Worm (Caenorhabditis elegans) whole organism, L3 larva: ENCODE measurements around the gene thn-1.
A peak's percentile ranks its signal among the peaks of the same experiment; 100 is the strongest.

Experiments
- R02D3.7 ChIP-seq: fragments of 150-350 bp; optimal IDR thresholded peaks from 2 replicates; lab custom pipeline; 2014; ENCODE audit warnings: missing biosample characterization, missing genetic modification characterization
- ZK546.5 ChIP-seq: sonication (generic microtip); optimal IDR thresholded peaks from 2 replicates; lab custom pipeline; 2017; ENCODE audit warnings: missing biosample characterization, missing genetic modification characterization
- aly-2 ChIP-seq: fragments of 150-350 bp; optimal IDR thresholded peaks from 2 replicates; lab custom pipeline; 2014; ENCODE audit warnings: missing biosample characterization, missing genetic modification characterization
- ama-1 ChIP-seq: fragments of 150-350 bp; optimal IDR thresholded peaks from 2 replicates; lab custom pipeline; 2018
- ceh-16 ChIP-seq: sonication (generic microtip); optimal IDR thresholded peaks from 2 replicates; lab custom pipeline; 2017; ENCODE audit warnings: missing biosample characterization, missing genetic modification characterization
- ceh-28 ChIP-seq: fragments of 150-350 bp; optimal IDR thresholded peaks from 2 replicates; lab custom pipeline; 2014; ENCODE audit warnings: missing biosample characterization, missing genetic modification reagents, missing genetic modification characterization
- ceh-82 ChIP-seq: fragments of 150-350 bp; optimal IDR thresholded peaks from 2 replicates; lab custom pipeline; 2014; ENCODE audit warnings: missing biosample characterization, missing genetic modification characterization
- ceh-9 ChIP-seq: sonication (generic microtip); optimal IDR thresholded peaks from 2 replicates; lab custom pipeline; 2018; ENCODE audit warnings: missing biosample characterization, missing genetic modification characterization
- daf-12 ChIP-seq: fragments of 150-350 bp; optimal IDR thresholded peaks from 2 replicates; lab custom pipeline; 2014; ENCODE audit warnings: missing biosample characterization, missing genetic modification reagents, missing genetic modification characterization
- egl-27 ChIP-seq: sonication (generic microtip); optimal IDR thresholded peaks from 4 replicates; lab custom pipeline; 2017; ENCODE audit warnings: missing biosample characterization, missing genetic modification reagents, missing genetic modification characterization
- egl-5 ChIP-seq: fragments of 150-350 bp; optimal IDR thresholded peaks from 2 replicates; lab custom pipeline; 2017; ENCODE audit warnings: missing biosample characterization, missing genetic modification reagents, missing genetic modification characterization, inconsistent platforms
- elt-1 ChIP-seq: fragments of 150-350 bp; optimal IDR thresholded peaks from 2 replicates; lab custom pipeline; 2014; ENCODE audit warnings: missing biosample characterization, missing genetic modification characterization
- elt-2 ChIP-seq: sonication (generic microtip); optimal IDR thresholded peaks from 2 replicates; lab custom pipeline; 2016; ENCODE audit warnings: missing genetic modification reagents, mild to moderate bottlenecking, missing genetic modification characterization, missing compliant biosample characterization
- elt-3 ChIP-seq, 3 experiments: fragments of 150-350 bp in 1 of 3; sonication (generic microtip) in 2 of 3; optimal IDR thresholded peaks; 2 replicates in 2 of 3; 4 replicates in 1 of 3; lab custom pipeline; 2014 to 2017; ENCODE audit warnings: missing biosample characterization in 3 of 3, missing genetic modification characterization in 3 of 3
- eor-1 ChIP-seq, 2 experiments: fragments of 150-350 bp; optimal IDR thresholded peaks; 2 replicates each; lab custom pipeline; 2014 to 2018; ENCODE audit warnings: missing biosample characterization in 2 of 2, missing genetic modification characterization in 2 of 2
- fkh-10 ChIP-seq: sonication (generic microtip); optimal IDR thresholded peaks from 2 replicates; lab custom pipeline; 2017; ENCODE audit warnings: missing biosample characterization, missing genetic modification reagents, missing genetic modification characterization
- fkh-2 ChIP-seq: fragments of 150-350 bp; optimal IDR thresholded peaks from 2 replicates; lab custom pipeline; 2014; ENCODE audit warnings: missing biosample characterization, missing genetic modification reagents, missing genetic modification characterization
- fos-1 ChIP-seq: fragments of 150-350 bp; optimal IDR thresholded peaks from 2 replicates; lab custom pipeline; 2014; ENCODE audit warnings: missing biosample characterization, missing genetic modification characterization
- hmg-11 ChIP-seq: sonication (generic microtip); optimal IDR thresholded peaks from 2 replicates; lab custom pipeline; 2016; ENCODE audit warnings: missing genetic modification characterization, missing compliant biosample characterization
- jun-1 ChIP-seq: fragments of 150-350 bp; optimal IDR thresholded peaks from 2 replicates; lab custom pipeline; 2014; ENCODE audit warnings: missing biosample characterization, missing genetic modification reagents, missing genetic modification characterization
- lin-15B ChIP-seq: fragments of 150-350 bp; optimal IDR thresholded peaks from 2 replicates; lab custom pipeline; 2014; ENCODE audit warnings: missing biosample characterization, missing genetic modification characterization
- lin-39 ChIP-seq: fragments of 150-350 bp; optimal IDR thresholded peaks from 2 replicates; lab custom pipeline; 2018; ENCODE audit warnings: missing biosample characterization, missing genetic modification reagents, missing genetic modification characterization
- lsy-12 ChIP-seq: sonication (generic microtip); optimal IDR thresholded peaks from 2 replicates; lab custom pipeline; 2016; ENCODE audit warnings: mild to moderate bottlenecking, missing genetic modification characterization, missing compliant biosample characterization
- mdl-1 ChIP-seq: fragments of 150-350 bp; optimal IDR thresholded peaks from 2 replicates; lab custom pipeline; 2014; ENCODE audit warnings: missing biosample characterization, missing genetic modification characterization
- mml-1 ChIP-seq: fragments of 150-350 bp; sonication (generic microtip); optimal IDR thresholded peaks from 3 replicates; lab custom pipeline; 2014; ENCODE audit warnings: missing biosample characterization, missing genetic modification characterization
- nfya-1 ChIP-seq: sonication (generic microtip); optimal IDR thresholded peaks from 2 replicates; lab custom pipeline; 2017; ENCODE audit warnings: missing genetic modification characterization, mild to moderate bottlenecking, missing compliant biosample characterization, antibody characterized with exemption, moderate library complexity; ENCODE audit not compliant: insufficient read depth
- nhr-11 ChIP-seq: fragments of 150-350 bp; optimal IDR thresholded peaks from 2 replicates; lab custom pipeline; 2014; ENCODE audit warnings: missing biosample characterization, missing genetic modification characterization
- nhr-12 ChIP-seq: fragments of 150-350 bp; optimal IDR thresholded peaks from 2 replicates; lab custom pipeline; 2014; ENCODE audit warnings: missing biosample characterization, missing genetic modification characterization
- nhr-23 ChIP-seq: fragments of 150-350 bp; optimal IDR thresholded peaks from 2 replicates; lab custom pipeline; 2014; ENCODE audit warnings: missing biosample characterization, missing genetic modification reagents, missing genetic modification characterization
- nhr-237 ChIP-seq: fragments of 150-350 bp; optimal IDR thresholded peaks from 2 replicates; lab custom pipeline; 2014; ENCODE audit warnings: missing biosample characterization, missing genetic modification characterization
- nhr-25 ChIP-seq: sonication (generic microtip); optimal IDR thresholded peaks from 2 replicates; lab custom pipeline; 2017; ENCODE audit warnings: missing biosample characterization, missing genetic modification characterization
- nhr-28 ChIP-seq: fragments of 150-350 bp; optimal IDR thresholded peaks from 2 replicates; lab custom pipeline; 2014; ENCODE audit warnings: missing biosample characterization, missing genetic modification characterization
- nhr-43 ChIP-seq: sonication (generic microtip); optimal IDR thresholded peaks from 2 replicates; lab custom pipeline; 2016; ENCODE audit warnings: mild to moderate bottlenecking, missing genetic modification characterization, missing compliant biosample characterization; ENCODE audit not compliant: poor library complexity, severe bottlenecking
- nhr-67 ChIP-seq: fragments of 150-350 bp; optimal IDR thresholded peaks from 2 replicates; lab custom pipeline; 2014; ENCODE audit warnings: missing biosample characterization, missing genetic modification characterization
- nhr-76 ChIP-seq: fragments of 150-350 bp; sonication (generic microtip); optimal IDR thresholded peaks from 5 replicates; lab custom pipeline; 2014; ENCODE audit warnings: missing biosample characterization, missing genetic modification characterization
- nhr-77 ChIP-seq: fragments of 150-350 bp; optimal IDR thresholded peaks from 2 replicates; lab custom pipeline; 2014; ENCODE audit warnings: missing biosample characterization, missing genetic modification characterization
- pha-4 ChIP-seq: fragments of 150-350 bp; optimal IDR thresholded peaks from 2 replicates; lab custom pipeline; 2014; ENCODE audit warnings: missing biosample characterization, missing genetic modification reagents, missing genetic modification characterization
- pqm-1 ChIP-seq: fragments of 150-350 bp; optimal IDR thresholded peaks from 2 replicates; lab custom pipeline; 2017; ENCODE audit warnings: missing biosample characterization, missing genetic modification characterization, inconsistent platforms
- sea-2 ChIP-seq: fragments of 150-350 bp; sonication (generic microtip); optimal IDR thresholded peaks from 4 replicates; lab custom pipeline; 2014; ENCODE audit warnings: missing biosample characterization, missing genetic modification reagents, missing genetic modification characterization
- skn-1 ChIP-seq: fragments of 150-350 bp; optimal IDR thresholded peaks from 2 replicates; lab custom pipeline; 2014; ENCODE audit warnings: missing biosample characterization, missing genetic modification characterization
- snpc-4 ChIP-seq: fragments of 150-350 bp; optimal IDR thresholded peaks from 2 replicates; lab custom pipeline; 2014; ENCODE audit warnings: missing biosample characterization, missing genetic modification characterization
- tbx-2 ChIP-seq: sonication (generic microtip); optimal IDR thresholded peaks from 2 replicates; lab custom pipeline; 2016; ENCODE audit warnings: mild to moderate bottlenecking, missing genetic modification characterization, missing compliant biosample characterization
- unc-39 ChIP-seq: sonication (generic microtip); optimal IDR thresholded peaks from 4 replicates; lab custom pipeline; 2017; ENCODE audit warnings: missing biosample characterization, missing genetic modification characterization
- unc-62 ChIP-seq: fragments of 150-350 bp; sonication (generic microtip); optimal IDR thresholded peaks from 4 replicates; lab custom pipeline; 2014; ENCODE audit warnings: missing biosample characterization, missing genetic modification reagents, missing genetic modification characterization
- zag-1 ChIP-seq: fragments of 150-350 bp; optimal IDR thresholded peaks from 2 replicates; lab custom pipeline; 2014; ENCODE audit warnings: missing biosample characterization, missing genetic modification characterization
- ztf-11 ChIP-seq: fragments of 150-350 bp; optimal IDR thresholded peaks from 2 replicates; lab custom pipeline; 2014; ENCODE audit warnings: missing biosample characterization, missing genetic modification characterization
- ztf-4 ChIP-seq: fragments of 150-350 bp; optimal IDR thresholded peaks from 2 replicates; lab custom pipeline; 2014; ENCODE audit warnings: missing biosample characterization, missing genetic modification characterization

thn-1 gene

DNA sequence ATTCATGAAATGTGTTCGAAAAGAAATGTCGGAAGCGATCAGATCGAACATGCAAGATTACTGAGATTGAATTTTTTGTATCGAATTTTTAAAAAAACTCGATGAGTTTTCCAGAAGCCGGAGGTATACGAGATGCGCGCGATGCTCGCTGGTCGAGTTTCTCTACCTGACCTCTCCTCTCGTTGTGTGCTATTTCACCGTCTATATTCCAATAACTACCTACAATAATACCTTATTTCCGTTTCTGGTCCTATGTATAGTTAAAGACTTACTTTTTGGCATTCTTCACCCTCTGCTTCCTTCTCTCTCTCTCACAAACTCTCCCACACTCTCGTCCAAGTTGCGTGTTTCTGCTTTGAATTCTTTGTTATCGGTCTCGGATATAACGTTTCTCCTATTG is 8.5 kb upstream of the thn-1 start:
- TF ChIP-seq fos-1: no peak
- no peak for TF ChIP-seq ceh-28 (tag; lab: Kevin White, UChicago)
- no peak for TF ChIP-seq ceh-9 (tag; lab: Kevin White, UChicago)
- TF ChIP-seq daf-12 (tag; lab: Kevin White, UChicago): no peak
- TF ChIP-seq mml-1 (tag; lab: Kevin White, UChicago): no peak
- TF ChIP-seq nhr-43 (tag; lab: Kevin White, UChicago): no peak
- TF ChIP-seq nhr-76 (tag; lab: Kevin White, UChicago): no peak
- TF ChIP-seq aly-2 (tag; lab: Kevin White, UChicago): no peak
- TF ChIP-seq tbx-2: no peak
- TF ChIP-seq egl-27 (tag; lab: Kevin White, UChicago): no peak
- TF ChIP-seq unc-62: no peak
- TF ChIP-seq nhr-12 (tag; lab: Kevin White, UChicago): no peak
- no peak for TF ChIP-seq snpc-4 (tag; lab: Kevin White, UChicago)

DNA sequence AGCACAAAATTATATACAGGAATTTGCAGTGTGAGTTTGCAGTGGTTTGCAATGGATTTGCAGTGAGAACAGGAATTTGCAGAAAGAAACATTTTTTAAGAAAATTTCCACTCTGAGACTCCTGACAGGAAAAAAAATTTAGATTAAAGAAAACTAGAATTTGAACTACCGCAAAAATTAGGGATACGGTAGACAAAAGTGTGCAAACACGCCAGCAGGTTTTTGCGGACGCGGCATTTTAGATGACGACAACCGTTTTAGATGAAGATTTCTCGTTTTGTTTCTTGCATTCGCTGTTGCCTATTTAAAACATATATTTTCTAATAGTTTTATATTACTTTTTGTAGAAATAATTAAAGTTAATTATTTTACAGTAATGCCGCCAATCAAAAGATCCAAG is 8.0 kb upstream of the thn-1 start, which contains the start of gene wdr-46:
Gene wdr-46 (plus strand): TSS at position 375 of the 400 bp plus-strand sequence.
- no peak for TF ChIP-seq unc-62
- peak; percentile 62 for TF ChIP-seq ceh-82
- TF ChIP-seq egl-27 (tag; lab: Kevin White, UChicago): peak; percentile 33
- peak; percentile 54 for TF ChIP-seq tbx-2
- TF ChIP-seq pqm-1 (tag; lab: Kevin White, UChicago): peak; percentile 57
- TF ChIP-seq daf-12 (tag; lab: Kevin White, UChicago): no peak
- peak; percentile 72 for TF ChIP-seq nhr-25 (tag; lab: Kevin White, UChicago)
- TF ChIP-seq skn-1 (tag; lab: Kevin White, UChicago): peak; percentile 7
- TF ChIP-seq sea-2 (GFP tag; lab: Kevin White, UChicago): no peak
- no peak for TF ChIP-seq mdl-1 (tag; lab: Kevin White, UChicago)
- peak; percentile 38 for TF ChIP-seq ZK546.5 (tag; lab: Kevin White, UChicago)
- peak; percentile 95 for TF ChIP-seq nfya-1 (tag; lab: Kevin White, UChicago)
- TF ChIP-seq pha-4 (tag; lab: Kevin White, UChicago): peak; percentile 87
- no peak for TF ChIP-seq nhr-67
- no peak for TF ChIP-seq aly-2 (tag; lab: Kevin White, UChicago)
- no peak for TF ChIP-seq ztf-4 (tag; lab: Kevin White, UChicago)
- peak; percentile 79 for TF ChIP-seq lin-15B (tag; lab: Kevin White, UChicago)
- no peak for TF ChIP-seq snpc-4 (tag; lab: Kevin White, UChicago)
- TF ChIP-seq ama-1 (lab: Kevin White, UChicago): peak; percentile 77
- TF ChIP-seq lin-39 (tag; lab: Kevin White, UChicago): peak; percentile 40
- no peak for TF ChIP-seq fkh-10 (GFP tag; lab: Kevin White, UChicago)
- TF ChIP-seq fkh-2: no peak
- peak; percentile 19 for TF ChIP-seq elt-1
- no peak for TF ChIP-seq elt-3 (tag; optimal IDR thresholded peaks at IDR 0.05; lab: Kevin White, UChicago)
- TF ChIP-seq jun-1 (tag; lab: Kevin White, UChicago): peak; percentile 71
- TF ChIP-seq nhr-28: no peak
- no peak for TF ChIP-seq ceh-16 (tag; lab: Kevin White, UChicago)
- TF ChIP-seq hmg-11 (tag; lab: Kevin White, UChicago): no peak
- TF ChIP-seq elt-2 (tag; lab: Kevin White, UChicago): peak; percentile 38
- no peak for TF ChIP-seq nhr-237 (tag; lab: Kevin White, UChicago)
- TF ChIP-seq nhr-11 (tag; lab: Kevin White, UChicago): no peak
- peak; percentile 64 for TF ChIP-seq lsy-12 (tag; lab: Kevin White, UChicago)
- TF ChIP-seq nhr-43 (tag; lab: Kevin White, UChicago): peak; percentile 87
- TF ChIP-seq nhr-23 (tag; lab: Kevin White, UChicago): peak; percentile 82
- TF ChIP-seq zag-1 (tag; lab: Kevin White, UChicago): no peak
- no peak for TF ChIP-seq nhr-76 (tag; lab: Kevin White, UChicago)
- no peak for TF ChIP-seq mml-1 (tag; lab: Kevin White, UChicago)
- peak; percentile 62 for TF ChIP-seq ceh-28 (tag; lab: Kevin White, UChicago)
- TF ChIP-seq nhr-77 (tag; lab: Kevin White, UChicago): peak; percentile 37
- TF ChIP-seq R02D3.7 (tag; lab: Kevin White, UChicago): peak; percentile 80
- no peak for TF ChIP-seq ceh-9 (tag; lab: Kevin White, UChicago)
- peak; percentile 31 for TF ChIP-seq egl-5 (tag; lab: Kevin White, UChicago)
- TF ChIP-seq nhr-12 (tag; lab: Kevin White, UChicago): no peak
- no peak for TF ChIP-seq ztf-11
- no peak for TF ChIP-seq fos-1
- no peak for TF ChIP-seq unc-39
- TF ChIP-seq eor-1 (tag; optimal IDR thresholded peaks at IDR 0.05; lab: Kevin White, UChicago): no peak
- TF ChIP-seq, all 47 proteins: peak for 22
